Worm (Caenorhabditis elegans) whole organism, L4 larva: Measurements from ENCODE around the gene skr-16.

ENCODE experiments used
- Y48G9A.11 ChIP-seq: fragments of 200-800 bp; sonication (Bioruptor generic); IDR thresholded peaks from 2 replicates; pipeline ENCODE4 v1.3.6; 2022; ENCODE audit warnings: missing genetic modification reagents, missing genetic modification characterization, missing compliant biosample characterization
- aly-2 ChIP-seq: sonication (generic microtip); optimal IDR thresholded peaks from 2 replicates; lab custom pipeline; 2018; ENCODE audit warnings: missing biosample characterization, missing genetic modification characterization
- ces-1 ChIP-seq: fragments of 150-350 bp; sonication (generic microtip); optimal IDR thresholded peaks from 4 replicates; lab custom pipeline; 2014; ENCODE audit warnings: missing biosample characterization, missing genetic modification reagents, missing genetic modification characterization
- mdl-1 ChIP-seq, 2 experiments: fragments of 150-350 bp in 1 of 2; sonication (generic microtip) in 1 of 2; optimal IDR thresholded peaks; 2 replicates each; lab custom pipeline; 2014 to 2017; ENCODE audit warnings: missing biosample characterization in 2 of 2, missing genetic modification characterization in 2 of 2
- mdt-29 ChIP-seq: fragments of 200-800 bp; sonication (Bioruptor generic); IDR thresholded peaks from 2 replicates; pipeline ENCODE4 v1.3.6; 2022; ENCODE audit warnings: missing genetic modification reagents, missing genetic modification characterization, missing compliant biosample characterization
- nhr-237 ChIP-seq: sonication (generic microtip); optimal IDR thresholded peaks from 2 replicates; lab custom pipeline; 2017; ENCODE audit warnings: missing biosample characterization, missing genetic modification characterization
- pha-4 ChIP-seq, 2 experiments: fragments of 150-350 bp in 1 of 2; fragments of 200-800 bp in 1 of 2; sonication (Bioruptor generic) in 1 of 2; IDR thresholded peaks in 1 of 2; optimal IDR thresholded peaks in 1 of 2; 2 replicates each; pipeline versions ENCODE4 v1.3.6 to Lab custom; 2014 to 2022; ENCODE audit warnings: missing genetic modification characterization in 2 of 2, missing genetic modification reagents in 2 of 2, missing biosample characterization in 1 of 2, missing compliant biosample characterization in 1 of 2

DNA sequence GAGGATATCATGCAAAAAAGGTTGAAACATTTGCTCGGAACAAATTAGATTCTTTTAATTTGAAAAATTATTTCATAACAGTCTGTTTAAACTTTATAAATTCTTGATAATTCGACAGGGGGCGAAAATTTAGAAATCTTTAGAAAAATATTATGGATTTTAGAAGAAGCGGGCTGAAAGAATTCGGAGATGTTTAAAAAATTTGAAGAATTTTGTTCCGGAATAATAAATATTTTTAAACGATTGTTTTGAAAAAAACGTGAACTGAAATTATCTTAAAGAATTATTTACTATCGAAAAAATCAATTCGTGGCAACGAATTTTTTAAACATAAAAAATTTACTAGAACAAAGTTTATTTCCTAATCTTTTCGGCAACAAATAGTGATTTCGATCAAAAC, 35.2 kb downstream of the skr-16 start, which contains the start of gene R13A1.3:
- TF ChIP-seq mdl-1 (tag; optimal IDR thresholded peaks at IDR 0.05; lab: Kevin White, UChicago) (no peak), nhr-237 (tag; lab: Kevin White, UChicago) (no peak), mdt-29 (GFP tag; lab: Robert Waterston, UW) (no peak), Y48G9A.11 (GFP tag; lab: Robert Waterston, UW) (no peak), aly-2 (tag; lab: Kevin White, UChicago) (no peak), ces-1 (GFP tag; lab: Kevin White, UChicago) (no peak), pha-4 (GFP tag; IDR thresholded peaks at IDR 0.05; lab: Robert Waterston, UW) (no peak), pha-4 (tag; optimal IDR thresholded peaks at IDR 0.05; lab: Kevin White, UChicago) (no peak)
